Fruit fly (Drosophila melanogaster) whole organism, embryonic: ENCODE data around the gene Nf-YA.
A peak's percentile ranks its signal among the peaks of the same experiment; 100 is the strongest.

Experiments
- Antp ChIP-seq: fragments of 200-800 bp; sonication (Bioruptor generic); optimal IDR thresholded peaks from 3 replicates; lab custom pipeline; 2016; ENCODE audit warnings: missing biosample characterization, missing genetic modification characterization
- Awh ChIP-seq: fragments of 200-800 bp; sonication (Bioruptor generic); IDR thresholded peaks from 2 replicates; pipeline ENCODE4, ENCODE4 v1.3.6; 2022; ENCODE audit warnings: missing biosample characterization, missing genetic modification characterization
- CG10321 ChIP-seq: fragments of 200-800 bp; sonication (Bioruptor generic); IDR thresholded peaks from 2 replicates; pipeline ENCODE4 v1.3.6; 2022; ENCODE audit warnings: missing biosample characterization, missing genetic modification characterization
- CG10543 ChIP-seq: fragments of 200-800 bp; sonication (Bioruptor generic); optimal IDR thresholded peaks from 3 replicates; lab custom pipeline; 2017; ENCODE audit warnings: missing biosample characterization, mild to moderate bottlenecking, missing genetic modification characterization, moderate library complexity
- CG10654 ChIP-seq: fragments of 200-800 bp; sonication (Bioruptor generic); optimal IDR thresholded peaks from 2 replicates; lab custom pipeline; 2016; ENCODE audit warnings: missing biosample characterization, missing genetic modification characterization
- CG11085 ChIP-seq: fragments of 200-800 bp; sonication (Bioruptor generic); IDR thresholded peaks from 2 replicates; pipeline ENCODE4 v1.3.6; 2022; ENCODE audit warnings: missing biosample characterization, missing genetic modification characterization
- CG11695 ChIP-seq: fragments of 200-800 bp; sonication (Bioruptor generic); IDR thresholded peaks from 3 replicates; pipeline ENCODE4 v1.3.6; 2022; ENCODE audit warnings: missing biosample characterization, missing genetic modification characterization
- CG14965 ChIP-seq: fragments of 200-800 bp; sonication (Bioruptor generic); optimal IDR thresholded peaks from 2 replicates; lab custom pipeline; 2016; ENCODE audit warnings: missing biosample characterization, missing genetic modification characterization, borderline replicate concordance
- CG1529 ChIP-seq: fragments of 200-800 bp; sonication (Bioruptor generic); optimal IDR thresholded peaks from 3 replicates; lab custom pipeline; 2018; ENCODE audit warnings: missing biosample characterization, missing genetic modification characterization
- CG15696 ChIP-seq: fragments of 200-800 bp; sonication (Bioruptor generic); optimal IDR thresholded peaks from 2 replicates; lab custom pipeline; 2019; ENCODE audit warnings: missing biosample characterization, mild to moderate bottlenecking, missing genetic modification characterization, moderate library complexity
- CG16813 ChIP-seq: fragments of 200-800 bp; sonication (Bioruptor generic); IDR thresholded peaks from 3 replicates; pipeline ENCODE4 v1.3.6; 2022; ENCODE audit warnings: missing biosample characterization, missing genetic modification characterization; ENCODE audit not compliant: partially characterized antibody
- CG17186 ChIP-seq: fragments of 200-800 bp; sonication (Bioruptor generic); optimal IDR thresholded peaks from 3 replicates; lab custom pipeline; 2017; ENCODE audit warnings: missing biosample characterization, missing genetic modification reagents, missing genetic modification characterization
- CG17385 ChIP-seq: fragments of 200-800 bp; sonication (Bioruptor generic); optimal IDR thresholded peaks from 3 replicates; lab custom pipeline; 2018; ENCODE audit warnings: missing biosample characterization, mild to moderate bottlenecking, missing genetic modification characterization
- CG17612 ChIP-seq: fragments of 200-800 bp; sonication (Bioruptor generic); IDR thresholded peaks from 2 replicates; pipeline ENCODE4 v1.3.6; 2022; ENCODE audit warnings: missing biosample characterization, missing genetic modification characterization
- CG1832 ChIP-seq: fragments of 200-800 bp; sonication (Bioruptor generic); optimal IDR thresholded peaks from 2 replicates; lab custom pipeline; 2017; ENCODE audit warnings: missing biosample characterization, mild to moderate bottlenecking, missing genetic modification characterization, inconsistent platforms
- CG30431 ChIP-seq: fragments of 200-800 bp; sonication (Bioruptor generic); optimal IDR thresholded peaks from 2 replicates; lab custom pipeline; 2017; ENCODE audit warnings: missing biosample characterization, missing genetic modification characterization
- CG33213 ChIP-seq: fragments of 200-800 bp; sonication (Bioruptor generic); optimal IDR thresholded peaks from 3 replicates; lab custom pipeline; 2016; ENCODE audit warnings: missing biosample characterization, missing genetic modification characterization
- CG4854 ChIP-seq: fragments of 200-800 bp; sonication (Bioruptor generic); optimal IDR thresholded peaks from 2 replicates; lab custom pipeline; 2016; ENCODE audit warnings: missing biosample characterization, missing genetic modification characterization, inconsistent platforms
- CG6683 ChIP-seq: fragments of 200-800 bp; sonication (Bioruptor generic); optimal IDR thresholded peaks from 2 replicates; lab custom pipeline; 2017; ENCODE audit warnings: missing biosample characterization, mild to moderate bottlenecking, missing genetic modification characterization, missing genetic modification reagents
- CG8281 ChIP-seq: fragments of 200-800 bp; sonication (Bioruptor generic); optimal IDR thresholded peaks from 2 replicates; lab custom pipeline; 2018; ENCODE audit warnings: missing biosample characterization, mild to moderate bottlenecking, missing genetic modification characterization, moderate library complexity
- CG8478 ChIP-seq: fragments of >200 bp; optimal IDR thresholded peaks from 2 replicates; lab custom pipeline; 2018
- CG9797 ChIP-seq: fragments of 200-800 bp; sonication (Bioruptor generic); optimal IDR thresholded peaks from 3 replicates; lab custom pipeline; 2018; ENCODE audit warnings: missing biosample characterization, mild to moderate bottlenecking, missing genetic modification characterization
- CG9876 ChIP-seq: fragments of 200-800 bp; sonication (Bioruptor generic); optimal IDR thresholded peaks from 2 replicates; lab custom pipeline; 2016; ENCODE audit warnings: missing biosample characterization, missing genetic modification characterization
- CrebB ChIP-seq: fragments of 200-800 bp; sonication (Bioruptor generic); optimal IDR thresholded peaks from 3 replicates; lab custom pipeline; 2018; ENCODE audit warnings: missing biosample characterization, mild to moderate bottlenecking, missing genetic modification characterization
- Dref ChIP-seq: fragments of 200-800 bp; sonication (Bioruptor generic); IDR thresholded peaks from 2 replicates; pipeline ENCODE4 v1.3.6; 2022; ENCODE audit warnings: missing biosample characterization, missing genetic modification characterization
- E2f2 ChIP-seq: fragments of 200-800 bp; sonication (Bioruptor generic); IDR thresholded peaks from 2 replicates; pipeline ENCODE4 v1.3.6; 2022; ENCODE audit warnings: missing biosample characterization, missing genetic modification characterization
- Fer2 ChIP-seq: fragments of 200-800 bp; sonication (Bioruptor generic); optimal IDR thresholded peaks from 2 replicates; lab custom pipeline; 2018; ENCODE audit warnings: missing biosample characterization, mild to moderate bottlenecking, missing genetic modification characterization, moderate library complexity
- Hmr ChIP-seq: fragments of 200-800 bp; sonication (Bioruptor generic); optimal IDR thresholded peaks from 3 replicates; lab custom pipeline; 2017; ENCODE audit warnings: mild to moderate bottlenecking, missing biosample characterization, missing genetic modification reagents, missing genetic modification characterization
- Hr51 ChIP-seq, 2 experiments: fragments of 200-800 bp; sonication (Bioruptor generic); optimal IDR thresholded peaks; 2 replicates in 1 of 2; 3 replicates in 1 of 2; lab custom pipeline; 2016 to 2018; ENCODE audit warnings: missing biosample characterization in 2 of 2, missing genetic modification characterization in 2 of 2, mild to moderate bottlenecking in 1 of 2, moderate library complexity in 1 of 2
- NK7.1 ChIP-seq: fragments of 200-800 bp; sonication (Bioruptor generic); optimal IDR thresholded peaks from 3 replicates; lab custom pipeline; 2016; ENCODE audit warnings: missing biosample characterization, missing genetic modification characterization
- Poxn ChIP-seq: fragments of 200-800 bp; sonication (Bioruptor generic); IDR thresholded peaks from 2 replicates; pipeline ENCODE4 v1.3.6; 2022; ENCODE audit warnings: missing biosample characterization, missing genetic modification characterization
- Rx ChIP-seq: fragments of 200-800 bp; sonication (Bioruptor generic); IDR thresholded peaks from 2 replicates; pipeline ENCODE4 v1.3.6; 2022; ENCODE audit warnings: missing biosample characterization, missing genetic modification characterization
- ara ChIP-seq: fragments of 200-800 bp; sonication (Bioruptor generic); IDR thresholded peaks from 2 replicates; pipeline ENCODE4 v1.3.6; 2022; ENCODE audit warnings: missing biosample characterization, missing genetic modification characterization
- bbx ChIP-seq: fragments of 200-800 bp; sonication (Bioruptor generic); IDR thresholded peaks from 2 replicates; pipeline ENCODE4 v1.3.6; 2022; ENCODE audit warnings: missing biosample characterization, missing genetic modification characterization; ENCODE audit not compliant: partially characterized antibody
- cas ChIP-seq: fragments of 200-800 bp; sonication (Bioruptor generic); IDR thresholded peaks from 2 replicates; pipeline ENCODE4 v1.3.6; 2022; ENCODE audit warnings: missing biosample characterization, missing genetic modification characterization
- corto ChIP-seq: fragments of 200-800 bp; sonication (Bioruptor generic); optimal IDR thresholded peaks from 2 replicates; lab custom pipeline; 2016; ENCODE audit warnings: missing biosample characterization, mild to moderate bottlenecking, missing genetic modification characterization, moderate library complexity
- fd3F ChIP-seq: fragments of 200-800 bp; sonication (Bioruptor generic); optimal IDR thresholded peaks from 2 replicates; lab custom pipeline; 2018; ENCODE audit warnings: missing biosample characterization, mild to moderate bottlenecking, missing genetic modification characterization, moderate library complexity
- fru ChIP-seq: fragments of >200 bp; optimal IDR thresholded peaks from 2 replicates; lab custom pipeline; 2017
- gcm ChIP-seq: fragments of 200-800 bp; sonication (Bioruptor generic); optimal IDR thresholded peaks from 2 replicates; lab custom pipeline; 2019; ENCODE audit warnings: missing biosample characterization, mild to moderate bottlenecking, missing genetic modification characterization, moderate library complexity
- grn ChIP-seq: fragments of 200-800 bp; sonication (Bioruptor generic); optimal IDR thresholded peaks from 3 replicates; lab custom pipeline; 2017; ENCODE audit warnings: missing biosample characterization, missing genetic modification characterization
- ham ChIP-seq: fragments of 200-800 bp; sonication (Bioruptor generic); IDR thresholded peaks from 2 replicates; pipeline ENCODE4 v1.3.6; 2022; ENCODE audit warnings: missing biosample characterization, missing genetic modification characterization
- ind ChIP-seq: fragments of 200-800 bp; sonication (Bioruptor generic); optimal IDR thresholded peaks from 3 replicates; lab custom pipeline; 2016; ENCODE audit warnings: missing biosample characterization, missing genetic modification characterization
- inv ChIP-seq: fragments of 200-800 bp; sonication (Bioruptor generic); IDR thresholded peaks from 2 replicates; pipeline ENCODE4 v1.3.6; 2022; ENCODE audit warnings: missing biosample characterization, missing genetic modification characterization; ENCODE audit not compliant: partially characterized antibody
- jing ChIP-seq: fragments of 200-800 bp; sonication (Bioruptor generic); optimal IDR thresholded peaks from 2 replicates; lab custom pipeline; 2018; ENCODE audit warnings: missing biosample characterization, mild to moderate bottlenecking, missing genetic modification characterization
- psq ChIP-seq: fragments of 200-800 bp; sonication (Bioruptor generic); optimal IDR thresholded peaks from 2 replicates; lab custom pipeline; 2017; ENCODE audit warnings: missing biosample characterization, missing genetic modification characterization
- repo ChIP-seq: fragments of 200-800 bp; sonication (Bioruptor generic); optimal IDR thresholded peaks from 2 replicates; lab custom pipeline; 2016; ENCODE audit warnings: missing biosample characterization, missing genetic modification characterization
- slbo ChIP-seq: fragments of 200-800 bp; sonication (Bioruptor generic); IDR thresholded peaks from 2 replicates; pipeline ENCODE4 v1.3.6; 2022; ENCODE audit warnings: missing biosample characterization, missing genetic modification characterization
- so ChIP-seq: fragments of 200-800 bp; sonication (Bioruptor generic); IDR thresholded peaks from 3 replicates; pipeline ENCODE4 v1.3.6; 2022; ENCODE audit warnings: missing biosample characterization, missing genetic modification characterization
- stc ChIP-seq: fragments of 200-800 bp; sonication (Bioruptor generic); IDR thresholded peaks from 2 replicates; pipeline ENCODE4 v1.3.6; 2022; ENCODE audit warnings: missing biosample characterization, missing genetic modification characterization
- ttk ChIP-seq: fragments of 200-800 bp; sonication (Bioruptor generic); IDR thresholded peaks from 2 replicates; pipeline ENCODE4 v2.1.2; 2022; ENCODE audit warnings: missing biosample characterization, missing genetic modification characterization
- yki ChIP-seq: fragments of >200 bp; optimal IDR thresholded peaks from 3 replicates; lab custom pipeline; 2018

The Nf-YA gene

DNA sequence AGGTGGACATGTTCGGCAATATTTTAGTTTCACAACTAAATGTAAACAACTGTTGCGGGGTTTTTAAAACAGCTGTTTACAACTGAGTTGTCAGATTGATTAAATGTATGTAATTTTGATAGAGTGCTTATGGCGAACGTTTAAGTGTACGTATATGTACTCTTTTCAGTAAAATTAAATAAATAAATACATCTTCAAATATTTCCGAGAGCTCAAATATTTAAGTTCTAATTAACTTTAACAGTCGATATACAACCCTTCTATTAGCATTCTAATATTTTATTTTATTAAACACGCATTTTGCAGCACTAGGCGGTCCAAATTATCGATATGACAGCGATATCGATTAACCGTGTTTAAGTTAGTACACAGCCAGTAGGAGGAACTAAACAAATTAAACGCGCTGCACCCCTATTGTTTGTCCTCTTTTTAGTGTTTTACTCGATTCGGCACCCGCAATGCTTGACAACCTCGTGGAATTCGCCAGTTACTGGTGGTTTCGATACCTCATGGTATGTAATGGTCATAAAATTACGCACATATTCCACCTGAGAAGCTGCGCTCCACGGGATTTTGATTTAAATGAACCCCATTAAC, 9.6 kb upstream of the Nf-YA start, which contains the start of the genes CG3448 and ghi (continued):
- TF ChIP-seq CG10321: no peak
- no peak for TF ChIP-seq yki
- TF ChIP-seq repo (GFP tag; lab: Kevin White, UChicago): no peak
- TF ChIP-seq CG15696 (tag; lab: Kevin White, UChicago): peak; percentile 74
- TF ChIP-seq CG11695: peak; percentile 10; the same call in 1 of the 3 replicates
- TF ChIP-seq fd3F: no peak
- no peak for TF ChIP-seq Antp (GFP tag; lab: Kevin White, UChicago)
- peak; percentile 72 for TF ChIP-seq Awh (GFP tag; lab: Robert Waterston, UW)
- TF ChIP-seq psq (GFP tag; lab: Kevin White, UChicago): no peak
- TF ChIP-seq CrebB (tag; lab: Kevin White, UChicago): no peak
- no peak for TF ChIP-seq Poxn (GFP tag; lab: Robert Waterston, UW)
- peak; percentile 56 for TF ChIP-seq corto
- TF ChIP-seq CG6683 (GFP tag; lab: Kevin White, UChicago): peak; percentile 37
- peak; percentile 67 for TF ChIP-seq E2f2 (GFP tag; lab: Robert Waterston, UW)
- TF ChIP-seq CG30431 (GFP tag; lab: Kevin White, UChicago): no peak
- TF ChIP-seq cas (GFP tag; lab: Robert Waterston, UW): no peak
- TF ChIP-seq CG8281 (tag; lab: Kevin White, UChicago): peak; percentile 26
- TF ChIP-seq slbo (GFP tag; lab: Robert Waterston, UW): peak; percentile 36; the same call in 1 of the 2 replicates
- no peak for TF ChIP-seq ham (GFP tag; lab: Robert Waterston, UW)
- peak in 1 of 2 experiments; percentile 47 for TF ChIP-seq Hr51 (GFP tag; optimal IDR thresholded peaks at IDR 0.05; lab: Kevin White, UChicago)
- TF ChIP-seq ind (GFP tag; lab: Kevin White, UChicago): peak; percentile 73
- TF ChIP-seq ttk (GFP tag; lab: Robert Waterston, UW): peak; percentile 42; the same call in 1 of the 2 replicates
- peak; percentile 53 for TF ChIP-seq CG10543 (GFP tag; lab: Kevin White, UChicago)
- no peak for TF ChIP-seq CG9876
- no peak for TF ChIP-seq CG17385 (GFP tag; lab: Kevin White, UChicago)
- TF ChIP-seq CG4854 (GFP tag; lab: Kevin White, UChicago): peak; percentile 0
- peak; percentile 22; the same call in 1 of the 2 replicates for TF ChIP-seq Rx (GFP tag; lab: Robert Waterston, UW)
- peak; percentile 1 for TF ChIP-seq grn (GFP tag; lab: Kevin White, UChicago)
- TF ChIP-seq CG17612 (GFP tag; lab: Robert Waterston, UW): no peak
- TF ChIP-seq CG17186 (GFP tag; lab: Kevin White, UChicago): peak; percentile 22
- TF ChIP-seq inv (GFP tag; lab: Robert Waterston, UW): peak; percentile 48; the same call in 1 of the 2 replicates
- TF ChIP-seq stc: peak; percentile 58
- peak; percentile 6 for TF ChIP-seq CG33213 (GFP tag; lab: Kevin White, UChicago)
- no peak for TF ChIP-seq CG14965 (GFP tag; lab: Kevin White, UChicago)
- TF ChIP-seq CG11085 (GFP tag; lab: Robert Waterston, UW): peak; percentile 19; the same call in 1 of the 2 replicates
- peak; percentile 62 for TF ChIP-seq gcm (GFP tag; lab: Kevin White, UChicago)
- TF ChIP-seq CG9797 (GFP tag; lab: Kevin White, UChicago): peak; percentile 14
- TF ChIP-seq NK7.1 (GFP tag; lab: Kevin White, UChicago): no peak
- TF ChIP-seq Hmr (GFP tag; lab: Kevin White, UChicago): peak; percentile 70
- peak; percentile 77 for TF ChIP-seq Fer2 (tag; lab: Kevin White, UChicago)
- peak; percentile 62 for TF ChIP-seq CG10654 (GFP tag; lab: Kevin White, UChicago)
- TF ChIP-seq CG16813 (GFP tag; lab: Robert Waterston, UW): peak; percentile 72
- no peak for TF ChIP-seq so (GFP tag; lab: Robert Waterston, UW)
- TF ChIP-seq bbx (GFP tag; lab: Robert Waterston, UW): peak; percentile 80
- TF ChIP-seq Dref (GFP tag; lab: Robert Waterston, UW): peak; percentile 83
- TF ChIP-seq jing (GFP tag; lab: Kevin White, UChicago): no peak
- TF ChIP-seq fru: no peak
- no peak for TF ChIP-seq CG8478 (lab: Kevin White, UChicago)
- TF ChIP-seq CG1529: no peak
- peak; percentile 59 for TF ChIP-seq ara (GFP tag; lab: Robert Waterston, UW)
- TF ChIP-seq CG1832 (GFP tag; lab: Kevin White, UChicago): no peak
